Fruit fly (Drosophila melanogaster) whole organism, embryonic: Measurements from ENCODE around the gene Cat.

ENCODE experiments used
- Abd-B ChIP-seq: fragments of 200-800 bp; sonication (Bioruptor generic); optimal IDR thresholded peaks from 2 replicates; lab custom pipeline; 2018; ENCODE audit warnings: missing biosample characterization, mild to moderate bottlenecking, missing genetic modification characterization, moderate library complexity
- Ada2b ChIP-seq: fragments of 200-800 bp; sonication (Bioruptor generic); IDR thresholded peaks from 2 replicates; pipeline ENCODE4 v1.3.6; 2022; ENCODE audit warnings: missing biosample characterization, missing genetic modification characterization
- CG10654 ChIP-seq: fragments of 200-800 bp; sonication (Bioruptor generic); optimal IDR thresholded peaks from 2 replicates; lab custom pipeline; 2016; ENCODE audit warnings: missing biosample characterization, missing genetic modification characterization
- CG11696 ChIP-seq: fragments of 200-800 bp; sonication (Bioruptor generic); IDR thresholded peaks from 2 replicates; pipeline ENCODE4 v1.3.6; 2022; ENCODE audit warnings: missing biosample characterization, missing genetic modification characterization
- CG12219 ChIP-seq: fragments of 200-800 bp; sonication (Bioruptor generic); optimal IDR thresholded peaks from 3 replicates; lab custom pipeline; 2018; ENCODE audit warnings: missing biosample characterization, mild to moderate bottlenecking, missing genetic modification characterization
- CG12391 ChIP-seq: fragments of 200-800 bp; sonication (Bioruptor generic); optimal IDR thresholded peaks from 3 replicates; lab custom pipeline; 2018; ENCODE audit warnings: missing biosample characterization, mild to moderate bottlenecking, missing genetic modification characterization, moderate library complexity
- CG13287 ChIP-seq: fragments of 200-800 bp; sonication (Bioruptor generic); IDR thresholded peaks from 2 replicates; pipeline ENCODE4 v1.3.6; 2022; ENCODE audit warnings: missing biosample characterization, missing genetic modification characterization; ENCODE audit not compliant: partially characterized antibody
- CG13424 ChIP-seq: fragments of 200-800 bp; sonication (Bioruptor generic); optimal IDR thresholded peaks from 2 replicates; lab custom pipeline; 2019; ENCODE audit warnings: missing biosample characterization, mild to moderate bottlenecking, missing genetic modification characterization, moderate library complexity
- CG14710 ChIP-seq: fragments of 200-800 bp; sonication (Bioruptor generic); optimal IDR thresholded peaks from 3 replicates; lab custom pipeline; 2019; ENCODE audit warnings: missing biosample characterization, mild to moderate bottlenecking, missing genetic modification characterization, moderate library complexity
- CG18599 ChIP-seq: fragments of 200-800 bp; sonication (Bioruptor generic); optimal IDR thresholded peaks from 3 replicates; lab custom pipeline; 2017; ENCODE audit warnings: missing biosample characterization, missing genetic modification characterization, mild to moderate bottlenecking, moderate library complexity, missing genetic modification reagents
- CG2116 ChIP-seq: fragments of 200-800 bp; sonication (Bioruptor generic); optimal IDR thresholded peaks from 3 replicates; lab custom pipeline; 2018; ENCODE audit warnings: missing biosample characterization, mild to moderate bottlenecking, missing genetic modification characterization
- CG30020 ChIP-seq: fragments of 200-800 bp; optimal IDR thresholded peaks from 2 replicates; lab custom pipeline; 2019; ENCODE audit warnings: missing biosample characterization, mild to moderate bottlenecking, missing genetic modification characterization, moderate library complexity
- CG30403 ChIP-seq: fragments of 200-800 bp; sonication (Bioruptor generic); optimal IDR thresholded peaks from 3 replicates; lab custom pipeline; 2016; ENCODE audit warnings: missing biosample characterization, missing genetic modification characterization
- CG34224 ChIP-seq: fragments of 200-800 bp; sonication (Bioruptor generic); IDR thresholded peaks from 3 replicates; pipeline ENCODE4 v1.3.6; 2022; ENCODE audit warnings: missing biosample characterization, missing genetic modification characterization; ENCODE audit not compliant: partially characterized antibody
- CG4424 ChIP-seq: fragments of 200-800 bp; sonication (Bioruptor generic); optimal IDR thresholded peaks from 3 replicates; lab custom pipeline; 2016; ENCODE audit warnings: missing biosample characterization, missing genetic modification characterization
- CG4820 ChIP-seq: fragments of 200-800 bp; sonication (Bioruptor generic); optimal IDR thresholded peaks from 3 replicates; lab custom pipeline; 2016; ENCODE audit warnings: missing biosample characterization, missing genetic modification characterization
- CG5953 ChIP-seq: fragments of 200-800 bp; sonication (Bioruptor generic); IDR thresholded peaks from 2 replicates; pipeline ENCODE4 v1.3.6; 2022; ENCODE audit warnings: missing biosample characterization, missing genetic modification characterization
- CG6175 ChIP-seq: fragments of 200-800 bp; sonication (Bioruptor generic); IDR thresholded peaks from 3 replicates; pipeline ENCODE4 v1.3.6; 2022; ENCODE audit warnings: missing biosample characterization, missing genetic modification characterization
- CG6254 ChIP-seq: fragments of 200-800 bp; sonication (Bioruptor generic); optimal IDR thresholded peaks from 3 replicates; lab custom pipeline; 2017; ENCODE audit warnings: mild to moderate bottlenecking, missing biosample characterization, missing genetic modification reagents, missing genetic modification characterization
- CG6689 ChIP-seq: fragments of 200-800 bp; sonication (Bioruptor generic); IDR thresholded peaks from 2 replicates; pipeline ENCODE4 v1.3.6; 2022; ENCODE audit warnings: missing biosample characterization, missing genetic modification characterization
- CG8290 ChIP-seq, 3 experiments: fragments of 200-800 bp; sonication (Bioruptor generic); optimal IDR thresholded peaks; 2 replicates each; lab custom pipeline; 2016 to 2019; ENCODE audit warnings: missing biosample characterization in 3 of 3, missing genetic modification characterization in 3 of 3, mild to moderate bottlenecking in 2 of 3, moderate library complexity in 1 of 3
- CG8924 ChIP-seq: fragments of 200-800 bp; optimal IDR thresholded peaks from 3 replicates; lab custom pipeline; 2019; ENCODE audit warnings: missing biosample characterization, mild to moderate bottlenecking, missing genetic modification characterization, moderate library complexity
- CG9437 ChIP-seq: fragments of 200-800 bp; sonication (Bioruptor generic); optimal IDR thresholded peaks from 2 replicates; lab custom pipeline; 2018; ENCODE audit warnings: missing biosample characterization, mild to moderate bottlenecking, missing genetic modification characterization
- CG9727 ChIP-seq: fragments of 200-800 bp; sonication (Bioruptor generic); optimal IDR thresholded peaks from 3 replicates; lab custom pipeline; 2017; ENCODE audit warnings: missing biosample characterization, mild to moderate bottlenecking, missing genetic modification characterization
- CG9817 ChIP-seq: fragments of 200-800 bp; sonication (Bioruptor generic); optimal IDR thresholded peaks from 2 replicates; lab custom pipeline; 2018; ENCODE audit warnings: missing biosample characterization, mild to moderate bottlenecking, missing genetic modification characterization, moderate library complexity
- D19A ChIP-seq: fragments of 200-800 bp; optimal IDR thresholded peaks from 3 replicates; lab custom pipeline; 2019; ENCODE audit warnings: missing biosample characterization, mild to moderate bottlenecking, missing genetic modification characterization, moderate library complexity
- Elba2 ChIP-seq: fragments of 200-800 bp; sonication (Bioruptor generic); optimal IDR thresholded peaks from 3 replicates; lab custom pipeline; 2016; ENCODE audit warnings: missing biosample characterization, missing genetic modification characterization
- MBD-R2 ChIP-seq: fragments of 200-800 bp; sonication (Bioruptor generic); IDR thresholded peaks from 2 replicates; pipeline ENCODE4 v1.3.6; 2022; ENCODE audit warnings: missing biosample characterization, missing genetic modification characterization
- Ptx1 ChIP-seq: fragments of 200-800 bp; sonication (Bioruptor generic); IDR thresholded peaks from 2 replicates; pipeline ENCODE4 v1.3.6; 2022; ENCODE audit warnings: missing biosample characterization, missing genetic modification characterization
- Sin3A ChIP-seq: fragments of >200 bp; optimal IDR thresholded peaks from 2 replicates; lab custom pipeline; 2018
- Six4 ChIP-seq: fragments of 200-800 bp; sonication (Bioruptor generic); optimal IDR thresholded peaks from 2 replicates; lab custom pipeline; 2016; ENCODE audit warnings: missing biosample characterization, missing genetic modification characterization
- Stat92E ChIP-seq, 3 experiments: fragments of >200 bp in 2 of 3; fragments of 200-800 bp in 1 of 3; sonication (Bioruptor generic) in 1 of 3; optimal IDR thresholded peaks; 2 replicates each; lab custom pipeline; 2017 to 2019; ENCODE audit warnings: missing biosample characterization in 3 of 3, missing genetic modification characterization in 3 of 3, mild to moderate bottlenecking in 1 of 3, moderate library complexity in 1 of 3
- Xbp1 ChIP-seq: fragments of 200-800 bp; sonication (Bioruptor generic); optimal IDR thresholded peaks from 3 replicates; lab custom pipeline; 2016; ENCODE audit warnings: missing biosample characterization, mild to moderate bottlenecking, missing genetic modification characterization
- Xrp1 ChIP-seq: fragments of 200-800 bp; sonication (Bioruptor generic); IDR thresholded peaks from 2 replicates; pipeline ENCODE4 v1.3.6; 2022; ENCODE audit warnings: missing biosample characterization, missing genetic modification characterization
- dysf ChIP-seq: fragments of 200-800 bp; sonication (Bioruptor generic); IDR thresholded peaks from 3 replicates; pipeline ENCODE4 v1.3.6; 2022; ENCODE audit warnings: missing biosample characterization, missing genetic modification characterization
- ewg ChIP-seq: fragments of 200-800 bp; sonication (Bioruptor generic); optimal IDR thresholded peaks from 3 replicates; lab custom pipeline; 2017; ENCODE audit warnings: mild to moderate bottlenecking, missing biosample characterization, missing genetic modification reagents, missing genetic modification characterization
- exex ChIP-seq: fragments of 200-800 bp; sonication (Bioruptor generic); optimal IDR thresholded peaks from 4 replicates; lab custom pipeline; 2018; ENCODE audit warnings: missing biosample characterization, mild to moderate bottlenecking, missing genetic modification characterization, moderate library complexity
- gfzf ChIP-seq: fragments of 200-800 bp; sonication (Bioruptor generic); optimal IDR thresholded peaks from 2 replicates; lab custom pipeline; 2016; ENCODE audit warnings: missing biosample characterization, mild to moderate bottlenecking, missing genetic modification characterization, moderate library complexity
- hkb ChIP-seq, 2 experiments: fragments of 200-800 bp in 1 of 2; fragments of >200 bp in 1 of 2; sonication (Bioruptor generic) in 1 of 2; IDR thresholded peaks in 1 of 2; optimal IDR thresholded peaks in 1 of 2; 2 replicates each; pipeline versions ENCODE4 v1.3.6 to Lab custom; 2017 to 2022; ENCODE audit warnings: missing biosample characterization in 1 of 2, missing genetic modification characterization in 1 of 2
- inv ChIP-seq: fragments of 200-800 bp; sonication (Bioruptor generic); IDR thresholded peaks from 2 replicates; pipeline ENCODE4 v1.3.6; 2022; ENCODE audit warnings: missing biosample characterization, missing genetic modification characterization; ENCODE audit not compliant: partially characterized antibody
- lilli ChIP-seq: fragments of 200-800 bp; sonication (Bioruptor generic); optimal IDR thresholded peaks from 3 replicates; lab custom pipeline; 2016; ENCODE audit warnings: missing biosample characterization, missing genetic modification characterization
- lola ChIP-seq, 3 experiments: fragments of >200 bp in 2 of 3; fragments of 200-800 bp in 1 of 3; sonication (Bioruptor generic) in 1 of 3; optimal IDR thresholded peaks; 2 replicates each; lab custom pipeline; 2017 to 2019; ENCODE audit warnings: missing biosample characterization in 3 of 3, missing genetic modification characterization in 3 of 3, mild to moderate bottlenecking in 1 of 3, moderate library complexity in 1 of 3
- peb ChIP-seq: fragments of 200-800 bp; sonication (Bioruptor generic); IDR thresholded peaks from 2 replicates; pipeline ENCODE4 v1.3.6; 2022; ENCODE audit warnings: missing biosample characterization, missing genetic modification characterization
- pzg ChIP-seq: fragments of 200-800 bp; sonication (Bioruptor generic); optimal IDR thresholded peaks from 3 replicates; lab custom pipeline; 2018; ENCODE audit warnings: missing biosample characterization, mild to moderate bottlenecking, missing genetic modification characterization, moderate library complexity
- row ChIP-seq: fragments of 200-800 bp; sonication (Bioruptor generic); IDR thresholded peaks from 3 replicates; pipeline ENCODE4 v1.3.6; 2022; ENCODE audit warnings: missing biosample characterization, missing genetic modification characterization
- slp2 ChIP-seq: fragments of 200-800 bp; sonication (Bioruptor generic); optimal IDR thresholded peaks from 2 replicates; lab custom pipeline; 2016; ENCODE audit warnings: missing biosample characterization, missing genetic modification characterization
- stwl ChIP-seq: fragments of 200-800 bp; sonication (Bioruptor generic); optimal IDR thresholded peaks from 3 replicates; lab custom pipeline; 2018; ENCODE audit warnings: missing biosample characterization, mild to moderate bottlenecking, missing genetic modification characterization, moderate library complexity
- trem ChIP-seq: fragments of 200-800 bp; optimal IDR thresholded peaks from 3 replicates; lab custom pipeline; 2019; ENCODE audit warnings: missing biosample characterization, mild to moderate bottlenecking, missing genetic modification characterization, moderate library complexity
- zen ChIP-seq: fragments of 200-800 bp; sonication (Bioruptor generic); optimal IDR thresholded peaks from 3 replicates; lab custom pipeline; 2018; ENCODE audit warnings: missing biosample characterization, mild to moderate bottlenecking, missing genetic modification characterization, moderate library complexity

Gene Cat

dm6 chr3L:18872440-18872839 lies 50.0 kb downstream of the Cat start, which contains the start of the genes Rad9 and Uggt (continued):
- TF ChIP-seq CG30403 (peak; percentile 35), CG9817 (tag; lab: Kevin White, UChicago) (no peak), CG4424 (GFP tag; lab: Kevin White, UChicago) (peak; percentile 0), zen (no peak), row (GFP tag; lab: Robert Waterston, UW) (peak; percentile 57), CG5953 (GFP tag; lab: Robert Waterston, UW) (no peak), trem (tag; lab: Kevin White, UChicago) (peak; percentile 69), CG11696 (GFP tag; lab: Robert Waterston, UW) (no peak), CG10654 (GFP tag; lab: Kevin White, UChicago) (peak; percentile 26), inv (GFP tag; lab: Robert Waterston, UW) (no peak), CG12219 (GFP tag; lab: Kevin White, UChicago) (no peak), CG9727 (GFP tag; lab: Kevin White, UChicago) (peak; percentile 30), CG6175 (GFP tag; lab: Robert Waterston, UW) (no peak), CG14710 (peak; percentile 73), Xrp1 (GFP tag; lab: Robert Waterston, UW) (peak; percentile 43; the same call in 1 of the 2 replicates), ewg (GFP tag; lab: Kevin White, UChicago) (no peak), CG34224 (GFP tag; lab: Robert Waterston, UW) (peak; percentile 61), MBD-R2 (GFP tag; lab: Robert Waterston, UW) (peak; percentile 61; the same call in 1 of the 2 replicates), hkb (optimal IDR thresholded peaks at IDR 0.05; lab: Kevin White, UChicago) (no peak), hkb (GFP tag; IDR thresholded peaks at IDR 0.05; lab: Robert Waterston, UW) (0 out of 2 replicates have a peak, but pooled peaks have one; percentile 14), Xbp1 (peak; percentile 58), gfzf (GFP tag; lab: Kevin White, UChicago) (peak; percentile 57), Elba2 (GFP tag; lab: Kevin White, UChicago) (no peak), CG13424 (tag; lab: Kevin White, UChicago) (peak; percentile 29), CG8924 (tag; lab: Kevin White, UChicago) (peak; percentile 17), CG12391 (tag; lab: Kevin White, UChicago) (peak; percentile 62), CG2116 (GFP tag; lab: Kevin White, UChicago) (peak; percentile 75), CG30020 (tag; lab: Kevin White, UChicago) (peak; percentile 52), D19A (tag; lab: Kevin White, UChicago) (peak; percentile 9), Abd-B (GFP tag; lab: Kevin White, UChicago) (no peak), Sin3A (lab: Kevin White, UChicago) (peak; percentile 21), pzg (peak; percentile 33), slp2 (GFP tag; lab: Kevin White, UChicago) (no peak), lola (GFP tag; optimal IDR thresholded peaks at IDR 0.05; lab: Kevin White, UChicago) (peak in 1 of 3 experiments; percentile 41), CG6254 (GFP tag; lab: Kevin White, UChicago) (peak; percentile 7), CG6689 (GFP tag; lab: Robert Waterston, UW) (0 out of 2 replicates have a peak, but pooled peaks have one; percentile 15), Ada2b (no peak), Stat92E (GFP tag; optimal IDR thresholded peaks at IDR 0.05; lab: Kevin White, UChicago) (no peak), CG13287 (GFP tag; lab: Robert Waterston, UW) (peak; percentile 78), Ptx1 (GFP tag; lab: Robert Waterston, UW) (0 out of 2 replicates have a peak, but pooled peaks have one; percentile 24), dysf (GFP tag; lab: Robert Waterston, UW) (no peak), CG4820 (GFP tag; lab: Kevin White, UChicago) (no peak), exex (tag; lab: Kevin White, UChicago) (no peak), CG8290 (GFP tag; optimal IDR thresholded peaks at IDR 0.05; lab: Kevin White, UChicago) (no peak), CG8290 (tag; optimal IDR thresholded peaks at IDR 0.05; lab: Kevin White, UChicago) (no peak), CG18599 (peak; percentile 45), lilli (GFP tag; lab: Kevin White, UChicago) (peak; percentile 7), stwl (peak; percentile 96), peb (GFP tag; lab: Robert Waterston, UW) (no peak), Six4 (GFP tag; lab: Kevin White, UChicago) (peak; percentile 32), CG9437 (peak; percentile 31)
